Worm (Caenorhabditis elegans) whole organism, late embryonic: Measurements from ENCODE around the gene F48E3.9.

Source experiments
- C08G9.2 ChIP-seq: sonication (generic microtip); optimal IDR thresholded peaks from 2 replicates; lab custom pipeline; 2016; ENCODE audit warnings: mild to moderate bottlenecking, missing genetic modification characterization, moderate library complexity, missing compliant biosample characterization
- F13H6.1 ChIP-seq: sonication (generic microtip); optimal IDR thresholded peaks from 2 replicates; lab custom pipeline; 2016; ENCODE audit warnings: missing genetic modification characterization, missing compliant biosample characterization
- K02D7.2 ChIP-seq: sonication (generic microtip); optimal IDR thresholded peaks from 2 replicates; lab custom pipeline; 2017; ENCODE audit warnings: mild to moderate bottlenecking, missing genetic modification characterization, missing compliant biosample characterization
- K09A11.1 ChIP-seq: sonication (generic microtip); optimal IDR thresholded peaks from 2 replicates; lab custom pipeline; 2017; ENCODE audit warnings: antibody characterized with exemption, mild to moderate bottlenecking, missing genetic modification characterization, missing compliant biosample characterization; ENCODE audit not compliant: insufficient read depth
- Y22D7AL.16 ChIP-seq: sonication (generic microtip); optimal IDR thresholded peaks from 2 replicates; lab custom pipeline; 2016; ENCODE audit warnings: missing genetic modification characterization, missing compliant biosample characterization
- ahr-1 ChIP-seq: sonication (generic microtip); optimal IDR thresholded peaks from 2 replicates; lab custom pipeline; 2016; ENCODE audit warnings: missing genetic modification characterization, missing compliant biosample characterization
- ama-1 ChIP-seq: fragments of 150-350 bp; optimal IDR thresholded peaks from 2 replicates; lab custom pipeline; 2014
- ceh-14 ChIP-seq: sonication (generic microtip); optimal IDR thresholded peaks from 2 replicates; lab custom pipeline; 2016; ENCODE audit warnings: missing genotype, missing genetic modification characterization, missing compliant biosample characterization
- ceh-19 ChIP-seq: fragments of 200-800 bp; sonication (Bioruptor generic); optimal IDR thresholded peaks from 2 replicates; lab custom pipeline; 2018; ENCODE audit warnings: mild to moderate bottlenecking, missing genetic modification characterization, missing compliant biosample characterization
- ceh-2 ChIP-seq: sonication (generic microtip); optimal IDR thresholded peaks from 2 replicates; lab custom pipeline; 2016; ENCODE audit warnings: missing genotype, missing genetic modification characterization, missing compliant biosample characterization
- ceh-22 ChIP-seq: sonication (generic microtip); optimal IDR thresholded peaks from 2 replicates; lab custom pipeline; 2017; ENCODE audit warnings: missing biosample characterization, missing genetic modification characterization
- ceh-34 ChIP-seq: sonication (generic microtip); optimal IDR thresholded peaks from 2 replicates; lab custom pipeline; 2016; ENCODE audit warnings: mild to moderate bottlenecking, missing genetic modification characterization, missing compliant biosample characterization
- ceh-45 ChIP-seq: fragments of 200-800 bp; sonication (Bioruptor generic); IDR thresholded peaks from 2 replicates; pipeline ENCODE4 v1.3.6; 2022; ENCODE audit warnings: missing genetic modification reagents, missing genetic modification characterization, missing compliant biosample characterization
- ceh-48 ChIP-seq: sonication (generic microtip); optimal IDR thresholded peaks from 2 replicates; lab custom pipeline; 2016; ENCODE audit warnings: missing genetic modification characterization, inconsistent platforms, missing compliant biosample characterization
- ceh-6 ChIP-seq: fragments of 200-800 bp; sonication (Bioruptor generic); optimal IDR thresholded peaks from 2 replicates; lab custom pipeline; 2018; ENCODE audit warnings: mild to moderate bottlenecking, missing genetic modification characterization, missing compliant biosample characterization
- ceh-9 ChIP-seq: sonication (generic microtip); optimal IDR thresholded peaks from 2 replicates; lab custom pipeline; 2016; ENCODE audit warnings: mild to moderate bottlenecking, missing genetic modification characterization, inconsistent platforms, missing compliant biosample characterization
- dmd-4 ChIP-seq: sonication (generic microtip); optimal IDR thresholded peaks from 2 replicates; lab custom pipeline; 2016; ENCODE audit warnings: borderline replicate concordance, missing genetic modification characterization, missing compliant biosample characterization
- dve-1 ChIP-seq: sonication (generic microtip); optimal IDR thresholded peaks from 2 replicates; lab custom pipeline; 2017; ENCODE audit warnings: antibody characterized with exemption, mild to moderate bottlenecking, missing genetic modification characterization, missing compliant biosample characterization
- elt-2 ChIP-seq: sonication (generic microtip); optimal IDR thresholded peaks from 2 replicates; lab custom pipeline; 2016; ENCODE audit warnings: missing genetic modification reagents, missing genetic modification characterization, missing compliant biosample characterization
- elt-4 ChIP-seq: sonication (generic microtip); optimal IDR thresholded peaks from 2 replicates; lab custom pipeline; 2016; ENCODE audit warnings: missing genetic modification characterization, missing compliant biosample characterization
- ets-4 ChIP-seq: sonication (generic microtip); optimal IDR thresholded peaks from 2 replicates; lab custom pipeline; 2016; ENCODE audit warnings: missing genetic modification characterization, missing compliant biosample characterization
- eyg-1 ChIP-seq: sonication (generic microtip); optimal IDR thresholded peaks from 2 replicates; lab custom pipeline; 2016; ENCODE audit warnings: missing genotype, missing genetic modification characterization, missing compliant biosample characterization
- fkh-10 ChIP-seq: fragments of 150-350 bp; optimal IDR thresholded peaks from 2 replicates; lab custom pipeline; 2014; ENCODE audit warnings: missing biosample characterization, missing genetic modification reagents, missing genetic modification characterization
- fkh-6 ChIP-seq: sonication (generic microtip); optimal IDR thresholded peaks from 2 replicates; lab custom pipeline; 2016; ENCODE audit warnings: missing genetic modification characterization, missing compliant biosample characterization
- hlh-15 ChIP-seq: sonication (generic microtip); optimal IDR thresholded peaks from 2 replicates; lab custom pipeline; 2016; ENCODE audit warnings: missing genetic modification characterization, missing compliant biosample characterization
- hlh-6 ChIP-seq: sonication (generic microtip); optimal IDR thresholded peaks from 2 replicates; lab custom pipeline; 2016; ENCODE audit warnings: missing genotype, missing genetic modification characterization, missing compliant biosample characterization
- lim-6 ChIP-seq: sonication (generic microtip); optimal IDR thresholded peaks from 2 replicates; lab custom pipeline; 2016; ENCODE audit warnings: missing genetic modification characterization, missing compliant biosample characterization
- lin-11 ChIP-seq: fragments of 200-800 bp; sonication (Bioruptor generic); optimal IDR thresholded peaks from 2 replicates; lab custom pipeline; 2018; ENCODE audit warnings: mild to moderate bottlenecking, missing genetic modification characterization, missing compliant biosample characterization
- nhr-11 ChIP-seq: fragments of 150-350 bp; optimal IDR thresholded peaks from 2 replicates; lab custom pipeline; 2014; ENCODE audit warnings: missing biosample characterization, missing genetic modification characterization
- nhr-232 ChIP-seq: sonication (generic microtip); optimal IDR thresholded peaks from 2 replicates; lab custom pipeline; 2016; ENCODE audit warnings: missing genetic modification characterization, missing compliant biosample characterization
- odd-2 ChIP-seq: sonication (generic microtip); optimal IDR thresholded peaks from 2 replicates; lab custom pipeline; 2017; ENCODE audit warnings: antibody characterized with exemption, mild to moderate bottlenecking, missing genetic modification characterization, missing compliant biosample characterization
- pag-3 ChIP-seq: sonication (generic microtip); optimal IDR thresholded peaks from 2 replicates; lab custom pipeline; 2016; ENCODE audit warnings: missing compliant biosample characterization, missing genetic modification characterization, borderline replicate concordance
- pat-9 ChIP-seq: fragments of 200-800 bp; sonication (Bioruptor generic); optimal IDR thresholded peaks from 2 replicates; lab custom pipeline; 2018; ENCODE audit warnings: mild to moderate bottlenecking, missing genetic modification characterization, moderate library complexity, missing compliant biosample characterization
- pax-1 ChIP-seq: fragments of 150-350 bp; optimal IDR thresholded peaks from 2 replicates; lab custom pipeline; 2014; ENCODE audit warnings: missing biosample characterization, missing genetic modification characterization
- pha-4 ChIP-seq: fragments of 150-350 bp; optimal IDR thresholded peaks from 2 replicates; lab custom pipeline; 2018; ENCODE audit warnings: missing biosample characterization, missing genetic modification reagents, missing genetic modification characterization
- pros-1 ChIP-seq: fragments of 150-350 bp; optimal IDR thresholded peaks from 2 replicates; lab custom pipeline; 2014; ENCODE audit warnings: missing biosample characterization, missing genetic modification reagents, missing genetic modification characterization
- ref-2 ChIP-seq: sonication (generic microtip); optimal IDR thresholded peaks from 2 replicates; lab custom pipeline; 2016; ENCODE audit warnings: missing genetic modification characterization, missing compliant biosample characterization
- rnt-1 ChIP-seq: sonication (generic microtip); optimal IDR thresholded peaks from 2 replicates; lab custom pipeline; 2016; ENCODE audit warnings: missing genetic modification characterization, missing compliant biosample characterization
- sdc-2 ChIP-seq: sonication (generic microtip); optimal IDR thresholded peaks from 2 replicates; lab custom pipeline; 2016; ENCODE audit warnings: missing genotype, missing genetic modification characterization, missing compliant biosample characterization
- sox-2 ChIP-seq: fragments of 200-800 bp; sonication (Bioruptor generic); IDR thresholded peaks from 2 replicates; pipeline ENCODE4 v1.3.6; 2022; ENCODE audit warnings: missing genetic modification reagents, missing genetic modification characterization, missing compliant biosample characterization
- sox-4 ChIP-seq: sonication (generic microtip); optimal IDR thresholded peaks from 2 replicates; lab custom pipeline; 2017; ENCODE audit warnings: mild to moderate bottlenecking, missing genetic modification characterization, inconsistent platforms, missing compliant biosample characterization
- syd-9 ChIP-seq: sonication (generic microtip); optimal IDR thresholded peaks from 2 replicates; lab custom pipeline; 2016; ENCODE audit warnings: mild to moderate bottlenecking, missing genetic modification characterization, moderate library complexity, missing compliant biosample characterization
- tbx-2 ChIP-seq: sonication (generic microtip); optimal IDR thresholded peaks from 2 replicates; lab custom pipeline; 2016; ENCODE audit warnings: missing genetic modification characterization, missing compliant biosample characterization
- tbx-7 ChIP-seq: sonication (generic microtip); optimal IDR thresholded peaks from 2 replicates; lab custom pipeline; 2016; ENCODE audit warnings: missing genotype, missing genetic modification characterization, missing compliant biosample characterization
- ttx-3 ChIP-seq: sonication (generic microtip); optimal IDR thresholded peaks from 2 replicates; lab custom pipeline; 2016; ENCODE audit warnings: missing genetic modification reagents, missing genetic modification characterization, missing compliant biosample characterization
- unc-3 ChIP-seq, 2 experiments: fragments of 200-800 bp in 1 of 2; sonication (Bioruptor generic) in 1 of 2; sonication (generic microtip) in 1 of 2; conservative IDR thresholded peaks in 1 of 2; optimal IDR thresholded peaks in 1 of 2; 2 replicates each; pipeline versions ENCODE4 v1.3.6 to Lab custom; 2016 to 2022; ENCODE audit warnings: missing compliant biosample characterization in 2 of 2, missing genetic modification characterization in 2 of 2, missing genetic modification reagents in 1 of 2
- unc-42 ChIP-seq: sonication (generic microtip); optimal IDR thresholded peaks from 2 replicates; lab custom pipeline; 2016; ENCODE audit warnings: missing genotype, missing genetic modification characterization, missing compliant biosample characterization
- zip-5 ChIP-seq: sonication (generic microtip); optimal IDR thresholded peaks from 2 replicates; lab custom pipeline; 2016; ENCODE audit warnings: missing genetic modification characterization, missing compliant biosample characterization
- ztf-16 ChIP-seq: sonication (generic microtip); optimal IDR thresholded peaks from 2 replicates; lab custom pipeline; 2017; ENCODE audit warnings: missing genetic modification characterization, missing compliant biosample characterization

Gene F48E3.9

DNA sequence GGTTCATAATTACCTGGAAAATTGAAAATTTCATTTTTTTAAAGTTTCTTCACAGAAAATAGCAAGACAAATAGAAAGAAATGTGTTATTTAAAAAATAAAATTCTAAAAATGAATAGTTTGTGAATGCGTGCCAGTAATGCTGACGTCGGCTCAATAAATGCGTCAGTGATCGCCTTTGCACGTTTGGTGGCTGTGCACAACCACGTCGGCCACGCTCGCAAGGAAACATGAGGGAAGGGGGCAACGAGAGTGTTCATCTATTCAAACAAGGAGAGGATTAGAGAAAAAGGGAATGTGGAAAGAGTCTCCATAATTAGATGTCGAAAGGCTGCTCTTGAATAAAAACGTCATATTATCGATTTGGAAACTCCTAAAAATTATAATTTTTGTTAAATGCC, 20.1 kb downstream of the F48E3.9 start, which contains the start of gene uggt-1 (continued):
- TF ChIP-seq ahr-1 (tag; lab: Kevin White, UChicago): no peak
- peak; percentile 86 for TF ChIP-seq pros-1 (tag; lab: Kevin White, UChicago)
- TF ChIP-seq zip-5 (tag; lab: Kevin White, UChicago): no peak
- no peak for TF ChIP-seq unc-3 (GFP tag; conservative IDR thresholded peaks at IDR 0.05; lab: Robert Waterston, UW)
- TF ChIP-seq unc-3 (tag; optimal IDR thresholded peaks at IDR 0.05; lab: Kevin White, UChicago): no peak
- peak; percentile 62 for TF ChIP-seq sox-2 (GFP tag; lab: Robert Waterston, UW)
- TF ChIP-seq elt-2: peak; percentile 72
- no peak for TF ChIP-seq hlh-6 (tag; lab: Kevin White, UChicago)
- peak; percentile 37 for TF ChIP-seq ceh-19 (GFP tag; lab: Kevin White, UChicago)
- TF ChIP-seq pat-9: no peak
- TF ChIP-seq ref-2 (tag; lab: Kevin White, UChicago): peak; percentile 72
- peak; percentile 80 for TF ChIP-seq ceh-34 (tag; lab: Kevin White, UChicago)
- peak; percentile 23 for TF ChIP-seq Y22D7AL.16 (tag; lab: Kevin White, UChicago)
- no peak for TF ChIP-seq eyg-1
- peak; percentile 86 for TF ChIP-seq tbx-2 (tag; lab: Kevin White, UChicago)
- TF ChIP-seq pag-3 (tag; lab: Kevin White, UChicago): no peak
- TF ChIP-seq fkh-10: no peak
- no peak for TF ChIP-seq nhr-11
- TF ChIP-seq unc-42 (tag; lab: Kevin White, UChicago): peak; percentile 95
- TF ChIP-seq ceh-14: peak; percentile 79
- peak; percentile 58 for TF ChIP-seq ceh-6 (GFP tag; lab: Kevin White, UChicago)
- no peak for TF ChIP-seq nhr-232 (tag; lab: Kevin White, UChicago)
- peak; percentile 10 for TF ChIP-seq ets-4
- TF ChIP-seq tbx-7 (tag; lab: Kevin White, UChicago): no peak
- peak; percentile 28 for TF ChIP-seq sox-4 (tag; lab: Kevin White, UChicago)
- TF ChIP-seq syd-9: peak; percentile 26
- peak; percentile 44 for TF ChIP-seq ceh-48 (tag; lab: Kevin White, UChicago)
- TF ChIP-seq ztf-16 (tag; lab: Kevin White, UChicago): peak; percentile 33
- TF ChIP-seq ama-1 (lab: Kevin White, UChicago): no peak
- no peak for TF ChIP-seq lin-11 (tag; lab: Kevin White, UChicago)
- TF ChIP-seq C08G9.2 (tag; lab: Kevin White, UChicago): no peak
- no peak for TF ChIP-seq lim-6
- TF ChIP-seq pax-1: no peak
- no peak for TF ChIP-seq pha-4 (tag; lab: Kevin White, UChicago)
- TF ChIP-seq sdc-2 (tag; lab: Kevin White, UChicago): peak; percentile 63
- TF ChIP-seq dve-1 (tag; lab: Kevin White, UChicago): peak; percentile 60
- TF ChIP-seq ceh-45 (GFP tag; lab: Robert Waterston, UW): no peak
- TF ChIP-seq ceh-2 (tag; lab: Kevin White, UChicago): peak; percentile 31
- no peak for TF ChIP-seq ceh-9
- TF ChIP-seq F13H6.1 (tag; lab: Kevin White, UChicago): no peak

DNA sequence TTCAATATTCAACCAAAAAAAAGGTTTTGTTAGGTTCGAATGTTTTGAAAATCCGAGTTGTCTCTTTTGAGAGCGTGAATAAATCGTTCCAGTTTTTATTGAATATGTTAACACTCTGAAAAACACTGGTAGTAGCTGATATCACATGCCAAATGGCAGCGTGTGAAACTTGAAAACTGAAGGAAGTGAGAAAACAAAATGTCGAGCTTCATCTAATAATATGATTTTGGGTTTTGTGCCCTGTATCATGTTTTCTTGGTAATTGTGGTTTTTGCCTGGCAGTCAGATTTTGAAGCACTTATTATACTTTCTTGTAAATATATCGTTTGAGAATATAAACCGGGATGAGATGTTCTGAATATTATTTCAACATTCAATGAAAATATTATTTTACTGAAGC, 22.0 kb downstream of the F48E3.9 start, which contains the start of gene F48E3.6:
Gene F48E3.6, minus strand, starts transcription at position 101 of the 400 bp plus-strand sequence.
- TF ChIP-seq dmd-4 (tag; lab: Kevin White, UChicago) (no peak), hlh-15 (tag; lab: Kevin White, UChicago) (no peak), fkh-6 (tag; lab: Kevin White, UChicago) (no peak), ceh-14 (no peak), K02D7.2 (tag; lab: Kevin White, UChicago) (no peak), odd-2 (tag; lab: Kevin White, UChicago) (no peak), ttx-3 (tag; lab: Kevin White, UChicago) (no peak), rnt-1 (tag; lab: Kevin White, UChicago) (no peak), ztf-16 (tag; lab: Kevin White, UChicago) (no peak), ceh-48 (tag; lab: Kevin White, UChicago) (no peak), pros-1 (tag; lab: Kevin White, UChicago) (no peak), fkh-10 (no peak), K09A11.1 (tag; lab: Kevin White, UChicago) (no peak), elt-4 (no peak), tbx-7 (tag; lab: Kevin White, UChicago) (no peak), ceh-6 (GFP tag; lab: Kevin White, UChicago) (no peak), unc-42 (tag; lab: Kevin White, UChicago) (no peak), ceh-22 (no peak), unc-3 (GFP tag; conservative IDR thresholded peaks at IDR 0.05; lab: Robert Waterston, UW) (no peak), unc-3 (tag; optimal IDR thresholded peaks at IDR 0.05; lab: Kevin White, UChicago) (no peak), ref-2 (tag; lab: Kevin White, UChicago) (no peak)
